Fruit fly (Drosophila melanogaster): Measurements from ENCODE around the gene Spg7.

Gene Spg7

DNA sequence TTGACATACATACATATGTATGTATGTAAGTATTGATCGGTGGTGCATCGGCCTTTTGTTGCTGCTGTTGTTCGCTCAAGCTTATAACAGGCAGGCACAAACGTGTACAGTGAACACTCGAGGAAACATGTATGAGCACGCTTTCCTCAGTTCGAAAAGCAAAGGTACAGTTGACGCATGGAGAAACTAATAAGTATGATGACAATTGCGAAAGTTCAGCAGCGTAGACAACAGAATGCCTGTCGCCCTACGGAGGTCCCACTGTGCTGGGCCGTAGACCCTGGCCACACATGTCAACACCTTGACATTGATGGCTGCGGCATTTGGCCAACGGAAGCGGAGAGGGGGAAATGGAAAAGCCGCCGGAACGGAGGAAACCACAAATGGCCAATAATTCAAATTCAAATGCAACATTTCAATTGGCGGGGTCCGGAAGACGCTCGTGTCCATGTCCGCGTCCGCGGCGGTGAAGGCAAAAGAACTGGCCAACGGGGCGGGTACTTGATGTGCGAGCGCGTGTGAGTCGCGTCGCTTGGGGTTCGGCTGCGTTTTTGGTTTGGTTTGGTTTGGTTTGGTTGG is 10.2 kb upstream of the Spg7 start, which contains the start of gene CG2681 (continued):
- TF ChIP-seq CG4424 (GFP tag; optimal IDR thresholded peaks at IDR 0.05), result no peak
- TF ChIP-seq CG7556 (GFP tag; optimal IDR thresholded peaks at IDR 0.05), result peak; percentile 21
- TF ChIP-seq CG1647 (GFP tag; optimal IDR thresholded peaks at IDR 0.05), result no peak
- TF ChIP-seq oc (tag; optimal IDR thresholded peaks at IDR 0.05), result no peak
- TF ChIP-seq NfI (GFP tag; optimal IDR thresholded peaks at IDR 0.05), result no peak
- TF ChIP-seq Chrac-16 (GFP tag; optimal IDR thresholded peaks at IDR 0.05), result no peak
- peak; percentile 80 for TF ChIP-seq CG11456 (GFP tag; IDR thresholded peaks at IDR 0.05)
- peak; percentile 18 for TF ChIP-seq fd96Cb (tag; optimal IDR thresholded peaks at IDR 0.05)
- TF ChIP-seq CG13424 (tag; optimal IDR thresholded peaks at IDR 0.05), result peak; percentile 3
- no peak for TF ChIP-seq Taf1 (GFP tag; IDR thresholded peaks at IDR 0.05)
- TF ChIP-seq CG3726 (GFP tag; IDR thresholded peaks at IDR 0.05), result 0 out of 3 replicates have a peak, but pooled peaks have one; percentile 37
- TF ChIP-seq CG13287 (GFP tag; IDR thresholded peaks at IDR 0.05; ENCODE audit: partially characterized antibody), result no peak
- TF ChIP-seq lov (optimal IDR thresholded peaks at IDR 0.05), result no peak
- TF ChIP-seq lov (GFP tag; IDR thresholded peaks at IDR 0.05), result no peak
- TF ChIP-seq CG11085 (GFP tag; IDR thresholded peaks at IDR 0.05), result no peak
- TF ChIP-seq Poxn (GFP tag; IDR thresholded peaks at IDR 0.05), result 0 out of 2 replicates have a peak, but pooled peaks have one; percentile 3
- peak; percentile 37; the same call in 1 of the 2 replicates for TF ChIP-seq Oaz (GFP tag; IDR thresholded peaks at IDR 0.05)
- no peak for TF ChIP-seq eyg (GFP tag; optimal IDR thresholded peaks at IDR 0.05)
- no peak for TF ChIP-seq CG30020 (tag; optimal IDR thresholded peaks at IDR 0.05)
- TF ChIP-seq schlank (tag; optimal IDR thresholded peaks at IDR 0.05), result no peak
- no peak for TF ChIP-seq CG2712 (tag; optimal IDR thresholded peaks at IDR 0.05)
- TF ChIP-seq phol (tag; optimal IDR thresholded peaks at IDR 0.05), result no peak
- TF ChIP-seq CG12071 (GFP tag; optimal IDR thresholded peaks at IDR 0.05), result no peak
- peak; percentile 17; the same call in 1 of the 2 replicates for TF ChIP-seq MBD-R2 (GFP tag; IDR thresholded peaks at IDR 0.05)
- no peak for TF ChIP-seq BtbVII (GFP tag; optimal IDR thresholded peaks at IDR 0.05)
- TF ChIP-seq h (optimal IDR thresholded peaks at IDR 0.05), result no peak
- TF ChIP-seq fd102C (GFP tag; optimal IDR thresholded peaks at IDR 0.05), result no peak
- TF ChIP-seq Meics (GFP tag; optimal IDR thresholded peaks at IDR 0.05), result peak; percentile 21
- TF ChIP-seq gce (GFP tag; IDR thresholded peaks at IDR 0.05), result no peak
- no peak for TF ChIP-seq disco-r (GFP tag; optimal IDR thresholded peaks at IDR 0.05)
- TF ChIP-seq Eip74EF (GFP tag; optimal IDR thresholded peaks at IDR 0.05), result no peak
- no peak for TF ChIP-seq Six4 (GFP tag; optimal IDR thresholded peaks at IDR 0.05)
- TF ChIP-seq chif (GFP tag; optimal IDR thresholded peaks at IDR 0.05), result peak in 1 of 2 experiments; percentile 21
- peak; percentile 3 for TF ChIP-seq pho (GFP tag; optimal IDR thresholded peaks at IDR 0.05)
- peak; percentile 25 for TF ChIP-seq nmo (GFP tag; optimal IDR thresholded peaks at IDR 0.05)
- no peak for TF ChIP-seq Nf-YC (tag; optimal IDR thresholded peaks at IDR 0.05)
- TF ChIP-seq Hr39 (optimal IDR thresholded peaks at IDR 0.05), result no peak
- TF ChIP-seq repo (GFP tag; optimal IDR thresholded peaks at IDR 0.05), result no peak
- TF ChIP-seq otp (GFP tag; IDR thresholded peaks at IDR 0.05), result 0 out of 3 replicates have a peak, but pooled peaks have one; percentile 51
- no peak for TF ChIP-seq eve (GFP tag; optimal IDR thresholded peaks at IDR 0.05)
- TF ChIP-seq CG6689 (GFP tag; IDR thresholded peaks at IDR 0.05), result peak; percentile 56
- TF ChIP-seq Sin3A (optimal IDR thresholded peaks at IDR 0.05), result no peak
- TF ChIP-seq trem (tag; optimal IDR thresholded peaks at IDR 0.05), result no peak
- peak; percentile 17 for TF ChIP-seq CG16863 (GFP tag; optimal IDR thresholded peaks at IDR 0.05)
- no peak for TF ChIP-seq nerfin-2 (GFP tag; IDR thresholded peaks at IDR 0.05; ENCODE audit: partially characterized antibody)
- TF ChIP-seq mld (GFP tag; IDR thresholded peaks at IDR 0.05; ENCODE audit: partially characterized antibody), result no peak
- no peak for TF ChIP-seq Dp (GFP tag; optimal IDR thresholded peaks at IDR 0.05)
- no peak for TF ChIP-seq CG8924 (tag; optimal IDR thresholded peaks at IDR 0.05)
- no peak for TF ChIP-seq grn (GFP tag; optimal IDR thresholded peaks at IDR 0.05)
- peak; percentile 32 for TF ChIP-seq az2 (GFP tag; optimal IDR thresholded peaks at IDR 0.05)
- peak; percentile 38 for TF ChIP-seq org-1 (GFP tag; optimal IDR thresholded peaks at IDR 0.05)
- TF ChIP-seq sob (GFP tag; IDR thresholded peaks at IDR 0.05), result peak; percentile 48

Measured in whole organism, embryonic.